Fruit fly (Drosophila melanogaster) whole organism, embryonic: ENCODE data around the gene eEF1alpha2.

Experiments
- BtbVII ChIP-seq: fragments of 200-800 bp; sonication (Bioruptor generic); optimal IDR thresholded peaks from 3 replicates; lab custom pipeline; 2017; ENCODE audit warnings: missing biosample characterization, mild to moderate bottlenecking, missing genetic modification characterization
- Bteb2 ChIP-seq: fragments of 200-800 bp; sonication (Bioruptor generic); optimal IDR thresholded peaks from 2 replicates; lab custom pipeline; 2016; ENCODE audit warnings: missing biosample characterization, missing genetic modification characterization
- CG10209 ChIP-seq: fragments of 200-800 bp; sonication (Bioruptor generic); optimal IDR thresholded peaks from 3 replicates; lab custom pipeline; 2017; ENCODE audit warnings: missing biosample characterization, mild to moderate bottlenecking, missing genetic modification characterization, missing genetic modification reagents
- CG10267 ChIP-seq: fragments of 200-800 bp; sonication (Bioruptor generic); optimal IDR thresholded peaks from 2 replicates; lab custom pipeline; 2018; ENCODE audit warnings: missing biosample characterization, mild to moderate bottlenecking, missing genetic modification characterization, moderate library complexity
- CG11398 ChIP-seq: fragments of 200-800 bp; sonication (Bioruptor generic); optimal IDR thresholded peaks from 2 replicates; lab custom pipeline; 2016; ENCODE audit warnings: missing biosample characterization, missing genetic modification characterization
- CG11560 ChIP-seq: fragments of 200-800 bp; sonication (Bioruptor generic); IDR thresholded peaks from 3 replicates; pipeline ENCODE4 v1.3.6; 2022; ENCODE audit warnings: missing biosample characterization, missing genetic modification characterization
- CG12155 ChIP-seq: fragments of 200-800 bp; sonication (Bioruptor generic); optimal IDR thresholded peaks from 3 replicates; lab custom pipeline; 2016; ENCODE audit warnings: missing biosample characterization, missing genetic modification characterization
- CG13894 ChIP-seq: fragments of 200-800 bp; sonication (Bioruptor generic); optimal IDR thresholded peaks from 3 replicates; lab custom pipeline; 2018; ENCODE audit warnings: missing biosample characterization, mild to moderate bottlenecking, missing genetic modification characterization, moderate library complexity
- CG15073 ChIP-seq: fragments of 200-800 bp; sonication (Bioruptor generic); optimal IDR thresholded peaks from 2 replicates; lab custom pipeline; 2016; ENCODE audit warnings: missing biosample characterization, missing genetic modification characterization
- CG15696 ChIP-seq: fragments of 200-800 bp; sonication (Bioruptor generic); optimal IDR thresholded peaks from 2 replicates; lab custom pipeline; 2019; ENCODE audit warnings: missing biosample characterization, mild to moderate bottlenecking, missing genetic modification characterization, moderate library complexity
- CG1647 ChIP-seq: fragments of 200-800 bp; sonication (Bioruptor generic); optimal IDR thresholded peaks from 3 replicates; lab custom pipeline; 2016; ENCODE audit warnings: missing biosample characterization, missing genetic modification characterization
- CG17912 ChIP-seq: fragments of 200-800 bp; sonication (Bioruptor generic); optimal IDR thresholded peaks from 2 replicates; lab custom pipeline; 2018; ENCODE audit warnings: missing biosample characterization, mild to moderate bottlenecking, missing genetic modification characterization
- CG18764 ChIP-seq: fragments of 200-800 bp; sonication (Bioruptor generic); optimal IDR thresholded peaks from 3 replicates; lab custom pipeline; 2016; ENCODE audit warnings: missing biosample characterization, missing genetic modification characterization
- CG32767 ChIP-seq: fragments of 200-800 bp; sonication (Bioruptor generic); IDR thresholded peaks from 2 replicates; pipeline ENCODE4 v1.3.6; 2022; ENCODE audit warnings: missing biosample characterization, missing genetic modification characterization
- CG4617 ChIP-seq: fragments of 200-800 bp; sonication (Bioruptor generic); optimal IDR thresholded peaks from 3 replicates; lab custom pipeline; 2016; ENCODE audit warnings: missing biosample characterization, missing genetic modification characterization, borderline replicate concordance
- CG4730 ChIP-seq: fragments of 200-800 bp; sonication (Bioruptor generic); IDR thresholded peaks from 2 replicates; pipeline ENCODE4 v1.3.6; 2022; ENCODE audit warnings: missing biosample characterization, missing genetic modification characterization
- CG7839 ChIP-seq: fragments of 200-800 bp; sonication (Bioruptor generic); optimal IDR thresholded peaks from 3 replicates; lab custom pipeline; 2018; ENCODE audit warnings: missing biosample characterization, mild to moderate bottlenecking, missing genetic modification characterization, moderate library complexity
- CG8281 ChIP-seq: fragments of 200-800 bp; sonication (Bioruptor generic); optimal IDR thresholded peaks from 2 replicates; lab custom pipeline; 2018; ENCODE audit warnings: missing biosample characterization, mild to moderate bottlenecking, missing genetic modification characterization, moderate library complexity
- Dip2 ChIP-seq: fragments of 200-800 bp; sonication (Bioruptor generic); IDR thresholded peaks from 2 replicates; pipeline ENCODE4 v1.3.6; 2022; ENCODE audit warnings: missing biosample characterization, missing genetic modification characterization
- Fer1 ChIP-seq: fragments of 200-800 bp; sonication (Bioruptor generic); optimal IDR thresholded peaks from 2 replicates; lab custom pipeline; 2017; ENCODE audit warnings: missing biosample characterization, mild to moderate bottlenecking, missing genetic modification characterization
- H15 ChIP-seq: fragments of 200-800 bp; sonication (Bioruptor generic); IDR thresholded peaks from 3 replicates; pipeline ENCODE4 v1.3.6; 2022; ENCODE audit warnings: missing biosample characterization, missing genetic modification characterization
- HHEX ChIP-seq: fragments of 200-800 bp; sonication (Bioruptor generic); optimal IDR thresholded peaks from 3 replicates; lab custom pipeline; 2017; ENCODE audit warnings: missing biosample characterization, mild to moderate bottlenecking, missing genetic modification characterization, missing genetic modification reagents
- Hey ChIP-seq: fragments of 200-800 bp; sonication (Bioruptor generic); optimal IDR thresholded peaks from 3 replicates; lab custom pipeline; 2018; ENCODE audit warnings: missing biosample characterization, mild to moderate bottlenecking, missing genetic modification characterization
- NC2β ChIP-seq: fragments of 200-800 bp; sonication (Bioruptor generic); optimal IDR thresholded peaks from 2 replicates; lab custom pipeline; 2016; ENCODE audit warnings: missing biosample characterization, missing genetic modification characterization
- NFAT ChIP-seq: fragments of 200-800 bp; sonication (Bioruptor generic); IDR thresholded peaks from 2 replicates; pipeline ENCODE4 v1.3.6; 2022; ENCODE audit warnings: missing biosample characterization, missing genetic modification characterization
- Opbp ChIP-seq: fragments of 200-800 bp; sonication (Bioruptor generic); IDR thresholded peaks from 3 replicates; pipeline ENCODE4 v1.3.6; 2022; ENCODE audit warnings: missing biosample characterization, missing genetic modification characterization; ENCODE audit not compliant: partially characterized antibody
- Rfx ChIP-seq: fragments of 200-800 bp; sonication (Bioruptor generic); IDR thresholded peaks from 2 replicates; pipeline ENCODE4 v1.3.6; 2022; ENCODE audit warnings: missing biosample characterization, missing genetic modification characterization
- Rx ChIP-seq: fragments of 200-800 bp; sonication (Bioruptor generic); IDR thresholded peaks from 2 replicates; pipeline ENCODE4 v1.3.6; 2022; ENCODE audit warnings: missing biosample characterization, missing genetic modification characterization
- Side ChIP-seq: fragments of 200-800 bp; sonication (Bioruptor generic); optimal IDR thresholded peaks from 2 replicates; lab custom pipeline; 2016; ENCODE audit warnings: missing biosample characterization, missing genetic modification characterization
- ara ChIP-seq: fragments of 200-800 bp; sonication (Bioruptor generic); IDR thresholded peaks from 2 replicates; pipeline ENCODE4 v1.3.6; 2022; ENCODE audit warnings: missing biosample characterization, missing genetic modification characterization
- cwo ChIP-seq: fragments of 200-800 bp; sonication (Bioruptor generic); optimal IDR thresholded peaks from 3 replicates; lab custom pipeline; 2017; ENCODE audit warnings: missing biosample characterization, missing genetic modification characterization, mild to moderate bottlenecking, moderate library complexity, missing genetic modification reagents
- exex ChIP-seq: fragments of 200-800 bp; sonication (Bioruptor generic); optimal IDR thresholded peaks from 4 replicates; lab custom pipeline; 2018; ENCODE audit warnings: missing biosample characterization, mild to moderate bottlenecking, missing genetic modification characterization, moderate library complexity
- fu2 ChIP-seq: fragments of 200-800 bp; sonication (Bioruptor generic); optimal IDR thresholded peaks from 2 replicates; lab custom pipeline; 2016; ENCODE audit warnings: missing biosample characterization, missing genetic modification characterization
- gem ChIP-seq: fragments of 200-800 bp; sonication (Bioruptor generic); optimal IDR thresholded peaks from 2 replicates; lab custom pipeline; 2019; ENCODE audit warnings: missing biosample characterization, mild to moderate bottlenecking, missing genetic modification characterization, moderate library complexity
- grn ChIP-seq: fragments of 200-800 bp; sonication (Bioruptor generic); optimal IDR thresholded peaks from 3 replicates; lab custom pipeline; 2017; ENCODE audit warnings: missing biosample characterization, missing genetic modification characterization
- ham ChIP-seq: fragments of 200-800 bp; sonication (Bioruptor generic); IDR thresholded peaks from 2 replicates; pipeline ENCODE4 v1.3.6; 2022; ENCODE audit warnings: missing biosample characterization, missing genetic modification characterization
- hkb ChIP-seq, 2 experiments: fragments of 200-800 bp in 1 of 2; fragments of >200 bp in 1 of 2; sonication (Bioruptor generic) in 1 of 2; IDR thresholded peaks in 1 of 2; optimal IDR thresholded peaks in 1 of 2; 2 replicates each; pipeline versions ENCODE4 v1.3.6 to Lab custom; 2017 to 2022; ENCODE audit warnings: missing biosample characterization in 1 of 2, missing genetic modification characterization in 1 of 2
- lbe ChIP-seq: fragments of 200-800 bp; sonication (Bioruptor generic); optimal IDR thresholded peaks from 2 replicates; lab custom pipeline; 2016; ENCODE audit warnings: missing biosample characterization, mild to moderate bottlenecking, missing genetic modification characterization
- maf-S ChIP-seq: fragments of 200-800 bp; sonication (Bioruptor generic); optimal IDR thresholded peaks from 2 replicates; lab custom pipeline; 2016; ENCODE audit warnings: missing biosample characterization, missing genetic modification characterization
- mirr ChIP-seq: fragments of 200-800 bp; sonication (Bioruptor generic); optimal IDR thresholded peaks from 3 replicates; lab custom pipeline; 2018; ENCODE audit warnings: missing biosample characterization, mild to moderate bottlenecking, missing genetic modification characterization
- nerfin-1 ChIP-seq: fragments of 200-800 bp; sonication (Bioruptor generic); optimal IDR thresholded peaks from 3 replicates; lab custom pipeline; 2019; ENCODE audit warnings: missing biosample characterization, mild to moderate bottlenecking, missing genetic modification characterization, moderate library complexity
- otp ChIP-seq: fragments of 200-800 bp; sonication (Bioruptor generic); IDR thresholded peaks from 3 replicates; pipeline ENCODE4, ENCODE4 v1.3.6; 2022; ENCODE audit warnings: missing biosample characterization, missing genetic modification characterization
- peb ChIP-seq: fragments of 200-800 bp; sonication (Bioruptor generic); IDR thresholded peaks from 2 replicates; pipeline ENCODE4 v1.3.6; 2022; ENCODE audit warnings: missing biosample characterization, missing genetic modification characterization
- sima ChIP-seq: fragments of 200-800 bp; sonication (Bioruptor generic); optimal IDR thresholded peaks from 2 replicates; lab custom pipeline; 2016; ENCODE audit warnings: missing biosample characterization, missing genetic modification characterization
- sisA ChIP-seq: fragments of 200-800 bp; sonication (Bioruptor generic); IDR thresholded peaks from 2 replicates; pipeline ENCODE4 v1.3.6; 2022; ENCODE audit warnings: missing biosample characterization, missing genetic modification characterization
- stc ChIP-seq: fragments of 200-800 bp; sonication (Bioruptor generic); IDR thresholded peaks from 2 replicates; pipeline ENCODE4 v1.3.6; 2022; ENCODE audit warnings: missing biosample characterization, missing genetic modification characterization
- ttk ChIP-seq: fragments of 200-800 bp; sonication (Bioruptor generic); IDR thresholded peaks from 2 replicates; pipeline ENCODE4 v2.1.2; 2022; ENCODE audit warnings: missing biosample characterization, missing genetic modification characterization
- tup ChIP-seq: fragments of 200-800 bp; sonication (Bioruptor generic); optimal IDR thresholded peaks from 2 replicates; lab custom pipeline; 2016; ENCODE audit warnings: missing biosample characterization, mild to moderate bottlenecking, missing genetic modification characterization, moderate library complexity
- zf30C ChIP-seq: fragments of 200-800 bp; sonication (Bioruptor generic); optimal IDR thresholded peaks from 3 replicates; lab custom pipeline; 2018; ENCODE audit warnings: missing biosample characterization, mild to moderate bottlenecking, missing genetic modification characterization

eEF1alpha2 gene

DNA sequence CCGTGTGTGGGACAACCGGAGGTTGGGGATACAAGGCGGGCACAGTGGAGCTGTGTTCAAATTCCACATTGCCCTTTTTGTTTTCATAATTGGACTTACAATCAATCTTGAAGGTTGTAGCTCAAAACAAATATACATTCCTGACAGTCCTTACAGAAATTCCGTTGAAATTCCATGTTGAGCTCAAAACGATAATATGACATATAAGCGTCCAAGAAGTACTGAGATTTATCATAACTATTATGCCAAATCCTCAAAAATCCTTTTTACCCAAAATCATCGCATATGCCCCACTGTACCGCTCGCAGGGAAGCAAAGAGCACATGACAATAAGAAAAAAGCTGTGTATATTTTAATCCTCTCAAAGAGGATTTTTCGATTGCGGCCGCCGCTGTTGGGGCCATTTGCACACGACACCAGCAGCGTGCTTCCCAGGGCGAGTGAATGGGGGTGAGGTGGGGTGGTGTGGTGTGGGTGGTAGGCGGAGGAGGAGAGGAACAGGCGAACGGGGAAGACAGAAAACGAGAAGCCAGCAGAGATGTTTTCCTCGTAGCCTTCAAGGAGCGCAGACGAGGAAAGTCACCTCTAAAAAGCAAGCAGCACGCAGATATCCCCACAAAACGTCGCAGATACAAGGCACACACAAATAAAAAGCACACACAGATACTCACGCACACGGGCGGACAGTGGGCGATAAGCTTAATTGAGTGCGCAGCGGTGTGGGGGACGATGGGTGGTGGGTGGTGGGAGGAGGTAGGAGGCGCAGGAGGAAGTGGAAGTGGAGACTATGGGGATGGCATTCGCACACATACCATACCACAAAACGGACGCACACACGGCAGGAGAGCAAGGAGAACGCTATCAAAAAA is 20.7 kb upstream of the eEF1alpha2 start (continued):
- no peak for TF ChIP-seq CG15073
- peak; percentile 49 for TF ChIP-seq Bteb2 (GFP tag; lab: Kevin White, UChicago)
- TF ChIP-seq grn (GFP tag; lab: Kevin White, UChicago), result no peak
- TF ChIP-seq Rfx (GFP tag; lab: Robert Waterston, UW), result peak; percentile 64
- no peak for TF ChIP-seq Opbp (GFP tag; lab: Robert Waterston, UW)
- TF ChIP-seq CG7839 (tag; lab: Kevin White, UChicago), result peak; percentile 79
- TF ChIP-seq nerfin-1 (tag; lab: Kevin White, UChicago), result peak; percentile 11
- TF ChIP-seq fu2 (GFP tag; lab: Kevin White, UChicago), result peak; percentile 55
- TF ChIP-seq Rx, result no peak
- TF ChIP-seq lbe (GFP tag; lab: Kevin White, UChicago), result peak; percentile 25
- peak; percentile 19; the same call in 1 of the 2 replicates for TF ChIP-seq sisA
- TF ChIP-seq CG32767 (GFP tag; lab: Robert Waterston, UW), result no peak
- TF ChIP-seq sima, result no peak
- TF ChIP-seq CG11398 (GFP tag; lab: Kevin White, UChicago), result peak; percentile 44
- TF ChIP-seq NC2β, result no peak
- TF ChIP-seq H15, result 0 out of 3 replicates have a peak, but pooled peaks have one; percentile 36
- TF ChIP-seq CG17912 (GFP tag; lab: Kevin White, UChicago), result no peak
- peak; percentile 54 for TF ChIP-seq BtbVII (GFP tag; lab: Kevin White, UChicago)
- peak; percentile 40 for TF ChIP-seq Hey (tag; lab: Kevin White, UChicago)
- peak; percentile 38 for TF ChIP-seq Side
- TF ChIP-seq Dip2 (GFP tag; lab: Robert Waterston, UW), result no peak
- peak; percentile 29; the same call in 1 of the 2 replicates for TF ChIP-seq ara (GFP tag; lab: Robert Waterston, UW)
- TF ChIP-seq CG10267 (tag; lab: Kevin White, UChicago), result peak; percentile 11
- TF ChIP-seq CG12155 (GFP tag; lab: Kevin White, UChicago), result peak; percentile 40
- no peak for TF ChIP-seq CG4730 (GFP tag; lab: Robert Waterston, UW)
- peak; percentile 5 for TF ChIP-seq CG13894
- TF ChIP-seq NFAT, result no peak
- no peak for TF ChIP-seq CG4617
- TF ChIP-seq HHEX, result peak; percentile 63
- no peak; the same call in 1 of the 2 replicates for TF ChIP-seq ttk (GFP tag; lab: Robert Waterston, UW)
- TF ChIP-seq mirr, result no peak
- no peak for TF ChIP-seq ham (GFP tag; lab: Robert Waterston, UW)
- TF ChIP-seq Fer1 (GFP tag; lab: Kevin White, UChicago), result peak; percentile 61
- no peak for TF ChIP-seq CG11560 (tag; lab: Robert Waterston, UW)
- no peak for TF ChIP-seq exex (tag; lab: Kevin White, UChicago)
- no peak for TF ChIP-seq peb (GFP tag; lab: Robert Waterston, UW)
- peak; percentile 27 for TF ChIP-seq maf-S (GFP tag; lab: Kevin White, UChicago)
- TF ChIP-seq CG10209 (GFP tag; lab: Kevin White, UChicago), result peak; percentile 74
- no peak for TF ChIP-seq tup (GFP tag; lab: Kevin White, UChicago)
- no peak for TF ChIP-seq otp (GFP tag; lab: Robert Waterston, UW)
- peak; percentile 48 for TF ChIP-seq cwo (GFP tag; lab: Kevin White, UChicago)
- no peak for TF ChIP-seq zf30C (GFP tag; lab: Kevin White, UChicago)
- TF ChIP-seq CG15696, result no peak
- peak; percentile 50; the same call in 1 of the 2 replicates for TF ChIP-seq stc (GFP tag; lab: Robert Waterston, UW)
- peak; percentile 74 for TF ChIP-seq gem (tag; lab: Kevin White, UChicago)
- TF ChIP-seq CG1647 (GFP tag; lab: Kevin White, UChicago), result peak; percentile 34
- no peak for TF ChIP-seq hkb (optimal IDR thresholded peaks at IDR 0.05; lab: Kevin White, UChicago)
- peak; percentile 75 for TF ChIP-seq hkb (GFP tag; IDR thresholded peaks at IDR 0.05; lab: Robert Waterston, UW)
- no peak for TF ChIP-seq CG8281
- peak; percentile 43 for TF ChIP-seq CG18764 (GFP tag; lab: Kevin White, UChicago)
